Fruit fly (Drosophila melanogaster) whole organism, embryonic: Measurements from ENCODE around the gene PH4alphaPV.

ENCODE experiments used
- Adf1 ChIP-seq: fragments of 200-800 bp; sonication (Bioruptor generic); IDR thresholded peaks from 2 replicates; pipeline ENCODE4 v1.3.6; 2022; ENCODE audit warnings: missing biosample characterization, missing genetic modification characterization
- Aef1 ChIP-seq: fragments of 200-800 bp; sonication (Bioruptor generic); IDR thresholded peaks from 3 replicates; pipeline ENCODE4 v1.3.6; 2022; ENCODE audit warnings: missing biosample characterization, missing genetic modification characterization
- Antp ChIP-seq: fragments of 200-800 bp; sonication (Bioruptor generic); optimal IDR thresholded peaks from 3 replicates; lab custom pipeline; 2016; ENCODE audit warnings: missing biosample characterization, missing genetic modification characterization
- Asciz ChIP-seq: fragments of 200-800 bp; sonication (Bioruptor generic); optimal IDR thresholded peaks from 2 replicates; lab custom pipeline; 2017; ENCODE audit warnings: missing biosample characterization, mild to moderate bottlenecking, missing genetic modification characterization, missing genetic modification reagents
- Atf3 ChIP-seq: fragments of 200-800 bp; sonication (Bioruptor generic); optimal IDR thresholded peaks from 3 replicates; lab custom pipeline; 2016; ENCODE audit warnings: missing biosample characterization, missing genetic modification characterization
- CG10431 ChIP-seq: fragments of 200-800 bp; sonication (Bioruptor generic); optimal IDR thresholded peaks from 3 replicates; lab custom pipeline; 2018; ENCODE audit warnings: missing biosample characterization, mild to moderate bottlenecking, missing genetic modification characterization
- CG11093 ChIP-seq: fragments of 200-800 bp; sonication (Bioruptor generic); IDR thresholded peaks from 3 replicates; pipeline ENCODE4 v1.3.6; 2022; ENCODE audit warnings: missing biosample characterization, missing genetic modification characterization
- CG12236 ChIP-seq: fragments of 200-800 bp; sonication (Bioruptor generic); optimal IDR thresholded peaks from 2 replicates; lab custom pipeline; 2016; ENCODE audit warnings: missing biosample characterization, missing genetic modification characterization
- CG12299 ChIP-seq: fragments of 200-800 bp; sonication (Bioruptor generic); optimal IDR thresholded peaks from 2 replicates; lab custom pipeline; 2018; ENCODE audit warnings: missing biosample characterization, mild to moderate bottlenecking, missing genetic modification characterization
- CG1233 ChIP-seq: fragments of 200-800 bp; sonication (Bioruptor generic); optimal IDR thresholded peaks from 4 replicates; lab custom pipeline; 2018; ENCODE audit warnings: missing biosample characterization, mild to moderate bottlenecking, missing genetic modification characterization
- CG15011 ChIP-seq: fragments of 200-800 bp; sonication (Bioruptor generic); optimal IDR thresholded peaks from 3 replicates; lab custom pipeline; 2018; ENCODE audit warnings: missing biosample characterization, mild to moderate bottlenecking, missing genetic modification characterization
- CG15479 ChIP-seq: fragments of 200-800 bp; sonication (Bioruptor generic); optimal IDR thresholded peaks from 3 replicates; lab custom pipeline; 2019; ENCODE audit warnings: missing biosample characterization, mild to moderate bottlenecking, missing genetic modification characterization, moderate library complexity
- CG17359 ChIP-seq: fragments of 200-800 bp; sonication (Bioruptor generic); optimal IDR thresholded peaks from 3 replicates; lab custom pipeline; 2018; ENCODE audit warnings: missing biosample characterization, mild to moderate bottlenecking, missing genetic modification characterization, moderate library complexity
- CG18619 ChIP-seq: fragments of 200-800 bp; sonication (Bioruptor generic); optimal IDR thresholded peaks from 3 replicates; lab custom pipeline; 2017; ENCODE audit warnings: missing biosample characterization, mild to moderate bottlenecking, missing genetic modification characterization
- CG32772 ChIP-seq: fragments of 200-800 bp; sonication (Bioruptor generic); IDR thresholded peaks from 2 replicates; pipeline ENCODE4 v1.3.6; 2022; ENCODE audit warnings: missing biosample characterization, missing genetic modification characterization
- CG6254 ChIP-seq: fragments of 200-800 bp; sonication (Bioruptor generic); optimal IDR thresholded peaks from 3 replicates; lab custom pipeline; 2017; ENCODE audit warnings: mild to moderate bottlenecking, missing biosample characterization, missing genetic modification reagents, missing genetic modification characterization
- CG8281 ChIP-seq: fragments of 200-800 bp; sonication (Bioruptor generic); optimal IDR thresholded peaks from 2 replicates; lab custom pipeline; 2018; ENCODE audit warnings: missing biosample characterization, mild to moderate bottlenecking, missing genetic modification characterization, moderate library complexity
- CHES-1-like ChIP-seq: fragments of 200-800 bp; sonication (Bioruptor generic); optimal IDR thresholded peaks from 2 replicates; lab custom pipeline; 2016; ENCODE audit warnings: missing biosample characterization, missing genetic modification characterization
- Dip3 ChIP-seq: fragments of 200-800 bp; sonication (Bioruptor generic); optimal IDR thresholded peaks from 3 replicates; lab custom pipeline; 2016; ENCODE audit warnings: missing biosample characterization, missing genetic modification characterization
- Dll ChIP-seq: fragments of 200-800 bp; sonication (Bioruptor generic); IDR thresholded peaks from 4 replicates; pipeline ENCODE4 v1.3.6; 2022; ENCODE audit warnings: missing biosample characterization, missing genetic modification characterization; ENCODE audit not compliant: partially characterized antibody
- Doc3 ChIP-seq: fragments of 200-800 bp; sonication (Bioruptor generic); IDR thresholded peaks from 3 replicates; pipeline ENCODE4 v1.3.6; 2022; ENCODE audit warnings: missing biosample characterization, missing genetic modification characterization; ENCODE audit not compliant: partially characterized antibody
- Dref ChIP-seq: fragments of 200-800 bp; sonication (Bioruptor generic); IDR thresholded peaks from 2 replicates; pipeline ENCODE4 v1.3.6; 2022; ENCODE audit warnings: missing biosample characterization, missing genetic modification characterization
- HHEX ChIP-seq: fragments of 200-800 bp; sonication (Bioruptor generic); optimal IDR thresholded peaks from 3 replicates; lab custom pipeline; 2017; ENCODE audit warnings: missing biosample characterization, mild to moderate bottlenecking, missing genetic modification characterization, missing genetic modification reagents
- Med ChIP-seq: fragments of 200-800 bp; sonication (Bioruptor generic); peaks from one replicate; lab custom pipeline; 2016; ENCODE audit warnings: missing biosample characterization, missing genetic modification characterization, mild to moderate bottlenecking, inconsistent platforms, moderate library complexity
- Myb ChIP-seq: fragments of 200-800 bp; sonication (Bioruptor generic); optimal IDR thresholded peaks from 2 replicates; lab custom pipeline; 2016; ENCODE audit warnings: missing biosample characterization, missing genetic modification characterization
- Sry-β ChIP-seq: fragments of 200-800 bp; sonication (Bioruptor generic); optimal IDR thresholded peaks from 2 replicates; lab custom pipeline; 2018; ENCODE audit warnings: missing biosample characterization, mild to moderate bottlenecking, missing genetic modification characterization, moderate library complexity
- Tbp ChIP-seq: fragments of >200 bp; optimal IDR thresholded peaks from 2 replicates; lab custom pipeline; 2018; ENCODE audit warnings: missing biosample characterization, missing genetic modification characterization
- amos ChIP-seq: fragments of 200-800 bp; sonication (Bioruptor generic); IDR thresholded peaks from 2 replicates; pipeline ENCODE4 v1.3.6; 2022; ENCODE audit warnings: missing biosample characterization, missing genetic modification characterization; ENCODE audit not compliant: partially characterized antibody
- ase ChIP-seq: fragments of 200-800 bp; sonication (Bioruptor generic); IDR thresholded peaks from 3 replicates; pipeline ENCODE4 v1.3.6; 2022; ENCODE audit warnings: missing biosample characterization, missing genetic modification characterization
- dati ChIP-seq: fragments of 200-800 bp; sonication (Bioruptor generic); IDR thresholded peaks from 2 replicates; pipeline ENCODE4 v1.3.6; 2022; ENCODE audit warnings: missing biosample characterization, missing genetic modification characterization
- dmrt11E ChIP-seq: fragments of 200-800 bp; sonication (Bioruptor generic); optimal IDR thresholded peaks from 3 replicates; lab custom pipeline; 2018; ENCODE audit warnings: missing biosample characterization, mild to moderate bottlenecking, missing genetic modification characterization, moderate library complexity
- dpn ChIP-seq, 2 experiments: fragments of 200-800 bp; sonication (Bioruptor generic); optimal IDR thresholded peaks; 3 replicates each; lab custom pipeline; 2016; ENCODE audit warnings: missing biosample characterization in 2 of 2, missing genetic modification characterization in 2 of 2
- dysf ChIP-seq: fragments of 200-800 bp; sonication (Bioruptor generic); IDR thresholded peaks from 3 replicates; pipeline ENCODE4 v1.3.6; 2022; ENCODE audit warnings: missing biosample characterization, missing genetic modification characterization
- fd102C ChIP-seq: fragments of 200-800 bp; sonication (Bioruptor generic); optimal IDR thresholded peaks from 2 replicates; lab custom pipeline; 2018; ENCODE audit warnings: missing biosample characterization, mild to moderate bottlenecking, missing genetic modification characterization, moderate library complexity
- gcm2 ChIP-seq: fragments of 200-800 bp; sonication (Bioruptor generic); optimal IDR thresholded peaks from 2 replicates; lab custom pipeline; 2016; ENCODE audit warnings: missing biosample characterization, missing genetic modification characterization
- ken ChIP-seq: fragments of 200-800 bp; sonication (Bioruptor generic); IDR thresholded peaks from 3 replicates; pipeline ENCODE4 v1.3.6; 2022; ENCODE audit warnings: missing biosample characterization, missing genetic modification characterization
- lilli ChIP-seq: fragments of 200-800 bp; sonication (Bioruptor generic); optimal IDR thresholded peaks from 3 replicates; lab custom pipeline; 2016; ENCODE audit warnings: missing biosample characterization, missing genetic modification characterization
- mam ChIP-seq: fragments of 200-800 bp; sonication (Bioruptor generic); optimal IDR thresholded peaks from 3 replicates; lab custom pipeline; 2016; ENCODE audit warnings: missing biosample characterization, missing genetic modification characterization
- mld ChIP-seq: fragments of 200-800 bp; sonication (Bioruptor generic); IDR thresholded peaks from 3 replicates; pipeline ENCODE4 v1.3.6; 2022; ENCODE audit warnings: missing biosample characterization, missing genetic modification characterization; ENCODE audit not compliant: partially characterized antibody
- nau ChIP-seq: fragments of 200-800 bp; sonication (Bioruptor generic); optimal IDR thresholded peaks from 3 replicates; lab custom pipeline; 2017; ENCODE audit warnings: missing biosample characterization, mild to moderate bottlenecking, missing genetic modification characterization, missing genetic modification reagents
- pan ChIP-seq, 4 experiments: fragments of >200 bp in 3 of 4; fragments of 200-800 bp in 1 of 4; sonication (Bioruptor generic) in 1 of 4; optimal IDR thresholded peaks in 3 of 4; IDR thresholded peaks in 1 of 4; 2 replicates each; pipeline versions ENCODE4 v1.3.6 to Lab custom; 2017 to 2022; ENCODE audit warnings: missing biosample characterization in 2 of 4, missing genetic modification characterization in 2 of 4, mixed read lengths in 1 of 4
- pb ChIP-seq: fragments of 200-800 bp; sonication (Bioruptor generic); optimal IDR thresholded peaks from 3 replicates; lab custom pipeline; 2016; ENCODE audit warnings: missing biosample characterization, missing genetic modification characterization
- ro ChIP-seq: fragments of 200-800 bp; sonication (Bioruptor generic); IDR thresholded peaks from 2 replicates; pipeline ENCODE4 v1.3.6; 2022; ENCODE audit warnings: missing biosample characterization, missing genetic modification characterization
- sisA ChIP-seq: fragments of 200-800 bp; sonication (Bioruptor generic); IDR thresholded peaks from 2 replicates; pipeline ENCODE4 v1.3.6; 2022; ENCODE audit warnings: missing biosample characterization, missing genetic modification characterization
- slou ChIP-seq: fragments of 200-800 bp; sonication (Bioruptor generic); optimal IDR thresholded peaks from 3 replicates; lab custom pipeline; 2016; ENCODE audit warnings: missing biosample characterization, missing genetic modification characterization
- sug ChIP-seq: fragments of 200-800 bp; optimal IDR thresholded peaks from 2 replicates; lab custom pipeline; 2019; ENCODE audit warnings: missing biosample characterization, mild to moderate bottlenecking, missing genetic modification characterization, moderate library complexity
- tin ChIP-seq: fragments of 200-800 bp; sonication (Bioruptor generic); optimal IDR thresholded peaks from 3 replicates; lab custom pipeline; 2016; ENCODE audit warnings: missing biosample characterization, missing genetic modification characterization
- trem ChIP-seq: fragments of 200-800 bp; optimal IDR thresholded peaks from 3 replicates; lab custom pipeline; 2019; ENCODE audit warnings: missing biosample characterization, mild to moderate bottlenecking, missing genetic modification characterization, moderate library complexity
- trh ChIP-seq: fragments of 200-800 bp; sonication (Bioruptor generic); optimal IDR thresholded peaks from 2 replicates; lab custom pipeline; 2016; ENCODE audit warnings: missing biosample characterization, missing genetic modification characterization
- unc-4 ChIP-seq: fragments of 200-800 bp; sonication (Bioruptor generic); IDR thresholded peaks from 2 replicates; pipeline ENCODE4 v1.3.6; 2022; ENCODE audit warnings: missing biosample characterization, missing genetic modification characterization; ENCODE audit not compliant: partially characterized antibody
- unpg ChIP-seq: fragments of 200-800 bp; sonication (Bioruptor generic); optimal IDR thresholded peaks from 3 replicates; lab custom pipeline; 2018; ENCODE audit warnings: missing biosample characterization, mild to moderate bottlenecking, missing genetic modification characterization, moderate library complexity

PH4alphaPV gene

dm6 chr3R:30643240-30643639 lies 5.1 kb downstream of the PH4alphaPV start (continued):
- TF ChIP-seq sug (no peak), CG15479 (GFP tag; lab: Kevin White, UChicago) (no peak), pan (optimal IDR thresholded peaks at IDR 0.05; lab: Kevin White, UChicago) (no peak), pan (GFP tag; optimal IDR thresholded peaks at IDR 0.05 in 1 of 2, IDR thresholded peaks at IDR 0.05 in 1 of 2) (peak in 1 of 2 experiments; percentile 33), Med (GFP tag; lab: Kevin White, UChicago) (no peak), slou (GFP tag; lab: Kevin White, UChicago) (no peak), mld (GFP tag; lab: Robert Waterston, UW) (no peak), CG6254 (GFP tag; lab: Kevin White, UChicago) (no peak), ro (no peak), CG12299 (tag; lab: Kevin White, UChicago) (no peak), CG10431 (GFP tag; lab: Kevin White, UChicago) (no peak), ase (0 out of 3 replicates have a peak, but pooled peaks have one; percentile 14), unc-4 (no peak), CG32772 (GFP tag; lab: Robert Waterston, UW) (peak; percentile 40; the same call in 1 of the 2 replicates), pb (GFP tag; lab: Kevin White, UChicago) (no peak), Dip3 (no peak), Dref (GFP tag; lab: Robert Waterston, UW) (no peak), Adf1 (no peak), Aef1 (GFP tag; lab: Robert Waterston, UW) (peak; percentile 25; the same call in 1 of the 3 replicates), dysf (0 out of 3 replicates have a peak, but pooled peaks have one; percentile 27), Myb (GFP tag; lab: Kevin White, UChicago) (no peak), Doc3 (no peak), lilli (GFP tag; lab: Kevin White, UChicago) (peak; percentile 12), gcm2 (GFP tag; lab: Kevin White, UChicago) (no peak), fd102C (GFP tag; lab: Kevin White, UChicago) (no peak), Atf3 (GFP tag; lab: Kevin White, UChicago) (no peak), CG12236 (GFP tag; lab: Kevin White, UChicago) (no peak), CG1233 (GFP tag; lab: Kevin White, UChicago) (peak; percentile 15), dati (GFP tag; lab: Robert Waterston, UW) (no peak), dmrt11E (peak; percentile 42), HHEX (GFP tag; lab: Kevin White, UChicago) (no peak), dpn (GFP tag; optimal IDR thresholded peaks at IDR 0.05; lab: Kevin White, UChicago) (peak in 1 of 2 experiments; percentile 2), Antp (GFP tag; lab: Kevin White, UChicago) (no peak), Tbp (no peak), Asciz (no peak), CG11093 (no peak), trh (GFP tag; lab: Kevin White, UChicago) (no peak), amos (no peak), tin (GFP tag; lab: Kevin White, UChicago) (peak; percentile 6), CG18619 (GFP tag; lab: Kevin White, UChicago) (no peak), nau (GFP tag; lab: Kevin White, UChicago) (no peak), CG8281 (tag; lab: Kevin White, UChicago) (no peak), CHES-1-like (GFP tag; lab: Kevin White, UChicago) (no peak), Sry-β (GFP tag; lab: Kevin White, UChicago) (no peak), mam (GFP tag; lab: Kevin White, UChicago) (no peak), CG17359 (tag; lab: Kevin White, UChicago) (no peak), trem (no peak), Dll (no peak), sisA (GFP tag; lab: Robert Waterston, UW) (peak; percentile 23; the same call in 1 of the 2 replicates), ken (GFP tag; lab: Robert Waterston, UW) (no peak), CG15011 (GFP tag; lab: Kevin White, UChicago) (no peak), unpg (GFP tag; lab: Kevin White, UChicago) (peak; percentile 42)
